Worm (Caenorhabditis elegans) whole organism, young adult: ENCODE results near the gene slc-46A.
A peak's percentile ranks its signal among the peaks of the same experiment; 100 is the strongest.

Source experiments
- B0035.1 ChIP-seq: sonication (generic microtip); optimal IDR thresholded peaks from 2 replicates; lab custom pipeline; 2016; ENCODE audit warnings: missing genetic modification characterization, mild to moderate bottlenecking, missing compliant biosample characterization, missing genotype, missing genetic modification reagents
- B0336.3 ChIP-seq: fragments of 200-800 bp; sonication (Bioruptor generic); IDR thresholded peaks from 2 replicates; pipeline ENCODE4 v1.3.6; 2022; ENCODE audit warnings: missing genetic modification characterization, missing compliant biosample characterization
- C17E4.6 ChIP-seq: fragments of 200-800 bp; sonication (Bioruptor generic); IDR thresholded peaks from 2 replicates; pipeline ENCODE4 v1.3.6; 2022; ENCODE audit warnings: missing genetic modification reagents, missing genetic modification characterization, missing compliant biosample characterization
- F23B12.7 ChIP-seq: sonication (generic microtip); optimal IDR thresholded peaks from 2 replicates; lab custom pipeline; 2017; ENCODE audit warnings: missing genetic modification characterization, mild to moderate bottlenecking, missing compliant biosample characterization, antibody characterized with exemption, moderate library complexity; ENCODE audit not compliant: insufficient read depth
- F55B11.4 ChIP-seq: sonication (generic microtip); optimal IDR thresholded peaks from 2 replicates; lab custom pipeline; 2016; ENCODE audit warnings: missing compliant biosample characterization, missing genetic modification characterization, borderline replicate concordance; ENCODE audit not compliant: insufficient read depth
- F57C9.4 ChIP-seq: sonication (generic microtip); optimal IDR thresholded peaks from 2 replicates; lab custom pipeline; 2017; ENCODE audit warnings: mild to moderate bottlenecking, missing genetic modification characterization, missing compliant biosample characterization
- K11D2.4 ChIP-seq: fragments of 200-800 bp; sonication (Bioruptor generic); IDR thresholded peaks from 2 replicates; pipeline ENCODE4 v1.3.6; 2022; ENCODE audit warnings: missing genetic modification reagents, missing genetic modification characterization, missing compliant biosample characterization
- K12H6.12 ChIP-seq: fragments of 200-800 bp; sonication (Bioruptor generic); optimal IDR thresholded peaks from 2 replicates; lab custom pipeline; 2018; ENCODE audit warnings: mild to moderate bottlenecking, missing genetic modification characterization, missing compliant biosample characterization
- T26A5.8 ChIP-seq: sonication (generic microtip); optimal IDR thresholded peaks from 2 replicates; lab custom pipeline; 2016; ENCODE audit warnings: missing genetic modification characterization, missing compliant biosample characterization
- Y79H2A.3 ChIP-seq: fragments of 200-800 bp; sonication (Bioruptor generic); conservative IDR thresholded peaks from 2 replicates; pipeline ENCODE4 v1.3.6; 2022; ENCODE audit warnings: missing genetic modification reagents, missing genetic modification characterization, missing compliant biosample characterization
- Y95B8A.8 ChIP-seq: fragments of 200-800 bp; sonication (Bioruptor generic); IDR thresholded peaks from 2 replicates; pipeline ENCODE4 v1.3.6; 2022; ENCODE audit warnings: missing genetic modification reagents, missing genetic modification characterization, missing compliant biosample characterization
- atf-7 ChIP-seq: sonication (generic microtip); optimal IDR thresholded peaks from 2 replicates; lab custom pipeline; 2017; ENCODE audit warnings: mild to moderate bottlenecking, missing genetic modification characterization, missing compliant biosample characterization
- athp-1 ChIP-seq: sonication (generic microtip); optimal IDR thresholded peaks from 2 replicates; lab custom pipeline; 2017; ENCODE audit warnings: mild to moderate bottlenecking, missing genetic modification characterization, missing compliant biosample characterization
- ceh-27 ChIP-seq: fragments of 200-800 bp; sonication (Bioruptor generic); optimal IDR thresholded peaks from 2 replicates; lab custom pipeline; 2018; ENCODE audit warnings: mild to moderate bottlenecking, missing genetic modification characterization, moderate library complexity, missing compliant biosample characterization
- ceh-40 ChIP-seq: fragments of 200-800 bp; sonication (Bioruptor generic); IDR thresholded peaks from 2 replicates; pipeline ENCODE4 v1.3.6; 2022; ENCODE audit warnings: missing genetic modification characterization, missing compliant biosample characterization
- ceh-79 ChIP-seq: sonication (generic microtip); optimal IDR thresholded peaks from 2 replicates; lab custom pipeline; 2017; ENCODE audit warnings: mild to moderate bottlenecking, missing genetic modification characterization, missing compliant biosample characterization
- chd-7 ChIP-seq: sonication (generic microtip); optimal IDR thresholded peaks from 2 replicates; lab custom pipeline; 2016; ENCODE audit warnings: mild to moderate bottlenecking, missing genetic modification characterization, moderate library complexity, missing compliant biosample characterization
- dpl-1 ChIP-seq: fragments of 150-350 bp; optimal IDR thresholded peaks from 2 replicates; lab custom pipeline; 2014; ENCODE audit warnings: missing biosample characterization, missing genetic modification reagents, missing genetic modification characterization
- efl-1 ChIP-seq: fragments of 150-350 bp; optimal IDR thresholded peaks from 2 replicates; lab custom pipeline; 2014; ENCODE audit warnings: missing biosample characterization, missing genetic modification reagents, missing genetic modification characterization
- ekl-4 ChIP-seq: fragments of 200-800 bp; sonication (Bioruptor generic); IDR thresholded peaks from 2 replicates; pipeline ENCODE4 v1.3.6; 2022; ENCODE audit warnings: missing genetic modification reagents, missing genetic modification characterization, missing compliant biosample characterization
- fkh-3 ChIP-seq: sonication (generic microtip); optimal IDR thresholded peaks from 2 replicates; lab custom pipeline; 2016; ENCODE audit warnings: mild to moderate bottlenecking, missing genetic modification characterization, missing compliant biosample characterization
- hmg-20 ChIP-seq: fragments of 200-800 bp; sonication (Bioruptor generic); IDR thresholded peaks from 2 replicates; pipeline ENCODE4 v1.3.6; 2022; ENCODE audit warnings: missing genetic modification reagents, missing genetic modification characterization, missing compliant biosample characterization
- let-607 ChIP-seq, 2 experiments: fragments of 200-800 bp in 1 of 2; sonication (Bioruptor generic) in 1 of 2; sonication (generic microtip) in 1 of 2; optimal IDR thresholded peaks; 2 replicates each; lab custom pipeline; 2016 to 2018; ENCODE audit warnings: mild to moderate bottlenecking in 2 of 2, missing compliant biosample characterization in 2 of 2, missing genetic modification characterization in 2 of 2, moderate library complexity in 2 of 2, missing genotype in 1 of 2
- lin-40 ChIP-seq: sonication (generic microtip); optimal IDR thresholded peaks from 2 replicates; lab custom pipeline; 2016; ENCODE audit warnings: missing genetic modification characterization, mild to moderate bottlenecking, missing compliant biosample characterization, missing genotype, missing genetic modification reagents
- lin-54 ChIP-seq: fragments of 200-800 bp; sonication (Bioruptor generic); optimal IDR thresholded peaks from 2 replicates; lab custom pipeline; 2018; ENCODE audit warnings: mild to moderate bottlenecking, missing genetic modification characterization, missing compliant biosample characterization
- lsy-27 ChIP-seq: sonication (generic microtip); optimal IDR thresholded peaks from 2 replicates; lab custom pipeline; 2017; ENCODE audit warnings: missing genetic modification characterization, mild to moderate bottlenecking, missing compliant biosample characterization, antibody characterized with exemption, missing genotype, borderline replicate concordance; ENCODE audit not compliant: insufficient read depth
- madf-10 ChIP-seq: sonication (generic microtip); optimal IDR thresholded peaks from 2 replicates; lab custom pipeline; 2016; ENCODE audit warnings: mild to moderate bottlenecking, missing genetic modification characterization, missing compliant biosample characterization
- madf-3 ChIP-seq: fragments of 200-800 bp; sonication (Bioruptor generic); IDR thresholded peaks from 2 replicates; pipeline ENCODE4 v1.3.6; 2022; ENCODE audit warnings: missing genetic modification reagents, missing genetic modification characterization, missing compliant biosample characterization
- mcd-1 ChIP-seq: fragments of 200-800 bp; sonication (Bioruptor generic); IDR thresholded peaks from 2 replicates; pipeline ENCODE4 v1.3.6; 2022; ENCODE audit warnings: missing genetic modification reagents, missing genetic modification characterization, missing compliant biosample characterization
- nfya-1 ChIP-seq: sonication (generic microtip); optimal IDR thresholded peaks from 2 replicates; lab custom pipeline; 2017; ENCODE audit warnings: antibody characterized with exemption, missing compliant biosample characterization, missing genetic modification characterization, borderline replicate concordance; ENCODE audit not compliant: insufficient read depth
- nhr-80 ChIP-seq: sonication (generic microtip); optimal IDR thresholded peaks from 2 replicates; lab custom pipeline; 2016; ENCODE audit warnings: missing genetic modification characterization, missing compliant biosample characterization
- snpc-1.1 ChIP-seq: sonication (generic microtip); optimal IDR thresholded peaks from 2 replicates; lab custom pipeline; 2017; ENCODE audit warnings: missing genetic modification characterization, mild to moderate bottlenecking, missing compliant biosample characterization, antibody characterized with exemption, moderate library complexity, missing genotype, missing genetic modification reagents; ENCODE audit not compliant: insufficient read depth
- snpc-1.3 ChIP-seq: sonication (generic microtip); optimal IDR thresholded peaks from 2 replicates; lab custom pipeline; 2017; ENCODE audit warnings: missing genetic modification characterization, mild to moderate bottlenecking, missing compliant biosample characterization, antibody characterized with exemption, moderate library complexity, missing genotype, missing genetic modification reagents; ENCODE audit not compliant: insufficient read depth
- snpc-4 ChIP-seq, 5 experiments: fragments of 150-350 bp in 1 of 5; sonication (generic microtip) in 4 of 5; optimal IDR thresholded peaks; 2 replicates each; lab custom pipeline; 2014 to 2018; ENCODE audit warnings: missing genetic modification characterization in 5 of 5, missing biosample characterization in 3 of 5, antibody characterized with exemption in 2 of 5, mild to moderate bottlenecking in 2 of 5, missing compliant biosample characterization in 2 of 5, missing genotype in 2 of 5, moderate library complexity in 2 of 5, missing genetic modification reagents in 1 of 5
- somi-1 ChIP-seq: fragments of 200-800 bp; sonication (Bioruptor generic); optimal IDR thresholded peaks from 2 replicates; lab custom pipeline; 2018; ENCODE audit warnings: mild to moderate bottlenecking, missing genetic modification characterization, missing compliant biosample characterization
- sptf-2 ChIP-seq: fragments of 200-800 bp; sonication (Bioruptor generic); optimal IDR thresholded peaks from 2 replicates; lab custom pipeline; 2018; ENCODE audit warnings: mild to moderate bottlenecking, missing genetic modification characterization, missing compliant biosample characterization
- tbx-9 ChIP-seq: sonication (generic microtip); optimal IDR thresholded peaks from 2 replicates; lab custom pipeline; 2016; ENCODE audit warnings: borderline replicate concordance, missing genetic modification characterization, inconsistent platforms, missing compliant biosample characterization
- unc-130 ChIP-seq: sonication (generic microtip); optimal IDR thresholded peaks from 2 replicates; lab custom pipeline; 2016; ENCODE audit warnings: missing genetic modification reagents, missing genetic modification characterization, missing compliant biosample characterization
- zfh-2 ChIP-seq: fragments of 200-800 bp; sonication (Bioruptor generic); conservative IDR thresholded peaks from 2 replicates; pipeline ENCODE4 v1.3.6; 2022; ENCODE audit warnings: missing genetic modification reagents, missing genetic modification characterization, missing compliant biosample characterization
- zim-3 ChIP-seq: sonication (generic microtip); optimal IDR thresholded peaks from 2 replicates; lab custom pipeline; 2017; ENCODE audit warnings: mild to moderate bottlenecking, missing genetic modification characterization, moderate library complexity, missing compliant biosample characterization
- ztf-18 ChIP-seq: sonication (generic microtip); optimal IDR thresholded peaks from 2 replicates; lab custom pipeline; 2016; ENCODE audit warnings: missing genotype, mild to moderate bottlenecking, missing genetic modification characterization, missing compliant biosample characterization

slc-46A gene

ce11 chrIV:5364135-5364609, 45.1 kb downstream of the slc-46A start, which contains the start of the genes hda-6 and F41H10.4 (continued):
- TF ChIP-seq sptf-2 (GFP tag; lab: Kevin White, UChicago) = no peak
- peak; percentile 39 for TF ChIP-seq ztf-18 (tag; lab: Kevin White, UChicago)
- TF ChIP-seq efl-1 (GFP tag; lab: Kevin White, UChicago) = peak; percentile 34
- 0 out of 2 replicates have a peak, but pooled peaks have one; percentile 31 for TF ChIP-seq B0336.3 (GFP tag; lab: Robert Waterston, UW)
- TF ChIP-seq nfya-1 (tag; lab: Kevin White, UChicago) = no peak
- no peak for TF ChIP-seq tbx-9 (tag; lab: Kevin White, UChicago)
- TF ChIP-seq madf-10 (tag; lab: Kevin White, UChicago) = peak; percentile 12
- peak; percentile 47 for TF ChIP-seq snpc-1.3
- TF ChIP-seq madf-3 (GFP tag; lab: Robert Waterston, UW) = no peak
- no peak for TF ChIP-seq ceh-79 (tag; lab: Kevin White, UChicago)
- TF ChIP-seq Y79H2A.3 (GFP tag; lab: Robert Waterston, UW) = no peak
- no peak for TF ChIP-seq zfh-2 (GFP tag; lab: Robert Waterston, UW)
- TF ChIP-seq mcd-1 (GFP tag; lab: Robert Waterston, UW) = peak; percentile 77
- TF ChIP-seq F55B11.4 (tag; lab: Kevin White, UChicago) = no peak
- no peak for TF ChIP-seq chd-7 (tag; lab: Kevin White, UChicago)
- peak; percentile 64 for TF ChIP-seq athp-1 (tag; lab: Kevin White, UChicago)
- peak; percentile 65 for TF ChIP-seq snpc-1.1 (tag; lab: Kevin White, UChicago)
- TF ChIP-seq ekl-4 (GFP tag; lab: Robert Waterston, UW) = peak; percentile 55; the same call in 1 of the 2 replicates
- no peak for TF ChIP-seq F57C9.4 (tag; lab: Kevin White, UChicago)
- no peak for TF ChIP-seq T26A5.8
- TF ChIP-seq C17E4.6 (GFP tag; lab: Robert Waterston, UW) = no peak
- no peak for TF ChIP-seq hmg-20
- peak; percentile 55 for TF ChIP-seq unc-130
- peak; percentile 51 for TF ChIP-seq lin-40
- no peak for TF ChIP-seq fkh-3 (tag; lab: Kevin White, UChicago)
- peak; percentile 4 for TF ChIP-seq F23B12.7
- TF ChIP-seq let-607 (tag; optimal IDR thresholded peaks at IDR 0.05; lab: Kevin White, UChicago) = peak in 1 of 2 experiments; percentile 9
- TF ChIP-seq K12H6.12 (tag; lab: Kevin White, UChicago) = peak; percentile 24
- TF ChIP-seq K11D2.4 = 0 out of 2 replicates have a peak, but pooled peaks have one; percentile 13
- peak; percentile 20 for TF ChIP-seq nhr-80 (tag; lab: Kevin White, UChicago)
- TF ChIP-seq ceh-27 (GFP tag; lab: Kevin White, UChicago) = peak; percentile 92
- TF ChIP-seq lin-54 = peak; percentile 71
- no peak for TF ChIP-seq ceh-40 (GFP tag; lab: Robert Waterston, UW)
- TF ChIP-seq snpc-4 (GFP tag; optimal IDR thresholded peaks at IDR 0.05; lab: Kevin White, UChicago) = no peak
- TF ChIP-seq snpc-4 (tag; optimal IDR thresholded peaks at IDR 0.05; lab: Kevin White, UChicago) = peak; percentile 33 to 86 (median 68)
- TF ChIP-seq zim-3 (tag; lab: Kevin White, UChicago) = no peak
- TF ChIP-seq B0035.1 (tag; lab: Kevin White, UChicago) = no peak
- peak; percentile 4 for TF ChIP-seq lsy-27 (tag; lab: Kevin White, UChicago)
- TF ChIP-seq atf-7 (tag; lab: Kevin White, UChicago) = no peak
- TF ChIP-seq dpl-1 (GFP tag; lab: Kevin White, UChicago) = peak; percentile 3
- no peak for TF ChIP-seq Y95B8A.8
- no peak for TF ChIP-seq somi-1 (GFP tag; lab: Kevin White, UChicago)
